Fruit fly (Drosophila melanogaster) whole organism, embryonic: ENCODE measurements around the gene Zif.

Source experiments
- Asciz ChIP-seq: fragments of 200-800 bp; sonication (Bioruptor generic); optimal IDR thresholded peaks from 2 replicates; lab custom pipeline; 2017; ENCODE audit warnings: missing biosample characterization, mild to moderate bottlenecking, missing genetic modification characterization, missing genetic modification reagents
- Atf6 ChIP-seq: fragments of 200-800 bp; sonication (Bioruptor generic); IDR thresholded peaks from 2 replicates; pipeline ENCODE4 v1.3.6; 2022; ENCODE audit warnings: missing biosample characterization, missing genetic modification characterization
- Bdp1 ChIP-seq: fragments of 200-800 bp; sonication (Bioruptor generic); optimal IDR thresholded peaks from 3 replicates; lab custom pipeline; 2016; ENCODE audit warnings: missing biosample characterization, missing genetic modification characterization
- CG10431 ChIP-seq: fragments of 200-800 bp; sonication (Bioruptor generic); optimal IDR thresholded peaks from 3 replicates; lab custom pipeline; 2018; ENCODE audit warnings: missing biosample characterization, mild to moderate bottlenecking, missing genetic modification characterization
- CG10979 ChIP-seq: fragments of 200-800 bp; sonication (Bioruptor generic); optimal IDR thresholded peaks from 2 replicates; lab custom pipeline; 2018; ENCODE audit warnings: missing biosample characterization, mild to moderate bottlenecking, missing genetic modification characterization, moderate library complexity
- CG11696 ChIP-seq: fragments of 200-800 bp; sonication (Bioruptor generic); IDR thresholded peaks from 2 replicates; pipeline ENCODE4 v1.3.6; 2022; ENCODE audit warnings: missing biosample characterization, missing genetic modification characterization
- CG12104 ChIP-seq: fragments of 200-800 bp; sonication (Bioruptor generic); optimal IDR thresholded peaks from 3 replicates; lab custom pipeline; 2016; ENCODE audit warnings: missing biosample characterization, missing genetic modification characterization
- CG18599 ChIP-seq: fragments of 200-800 bp; sonication (Bioruptor generic); optimal IDR thresholded peaks from 3 replicates; lab custom pipeline; 2017; ENCODE audit warnings: missing biosample characterization, missing genetic modification characterization, mild to moderate bottlenecking, moderate library complexity, missing genetic modification reagents
- CG2202 ChIP-seq: fragments of 200-800 bp; sonication (Bioruptor generic); optimal IDR thresholded peaks from 2 replicates; lab custom pipeline; 2018; ENCODE audit warnings: missing biosample characterization, mild to moderate bottlenecking, missing genetic modification characterization
- CG33557 ChIP-seq: fragments of 200-800 bp; sonication (Bioruptor generic); optimal IDR thresholded peaks from 2 replicates; lab custom pipeline; 2019; ENCODE audit warnings: missing biosample characterization, mild to moderate bottlenecking, missing genetic modification characterization, moderate library complexity
- CG7987 ChIP-seq: fragments of 200-800 bp; sonication (Bioruptor generic); optimal IDR thresholded peaks from 2 replicates; lab custom pipeline; 2018; ENCODE audit warnings: missing biosample characterization, mild to moderate bottlenecking, missing genetic modification characterization, moderate library complexity
- CG9437 ChIP-seq: fragments of 200-800 bp; sonication (Bioruptor generic); optimal IDR thresholded peaks from 2 replicates; lab custom pipeline; 2018; ENCODE audit warnings: missing biosample characterization, mild to moderate bottlenecking, missing genetic modification characterization
- CG9876 ChIP-seq: fragments of 200-800 bp; sonication (Bioruptor generic); optimal IDR thresholded peaks from 2 replicates; lab custom pipeline; 2016; ENCODE audit warnings: missing biosample characterization, missing genetic modification characterization
- CTCF ChIP-seq: fragments of 200-800 bp; sonication (Bioruptor generic); optimal IDR thresholded peaks from 2 replicates; lab custom pipeline; 2017; ENCODE audit warnings: missing biosample characterization, mild to moderate bottlenecking, missing genetic modification characterization, moderate library complexity
- Camta ChIP-seq: fragments of 200-800 bp; sonication (Bioruptor generic); optimal IDR thresholded peaks from 2 replicates; lab custom pipeline; 2016; ENCODE audit warnings: missing biosample characterization, missing genetic modification characterization
- CkIIα-i1 ChIP-seq: fragments of 200-800 bp; sonication (Bioruptor generic); IDR thresholded peaks from 2 replicates; pipeline ENCODE4 v1.3.6; 2022; ENCODE audit warnings: missing biosample characterization, missing genetic modification characterization
- Dll ChIP-seq: fragments of 200-800 bp; sonication (Bioruptor generic); IDR thresholded peaks from 4 replicates; pipeline ENCODE4 v1.3.6; 2022; ENCODE audit warnings: missing biosample characterization, missing genetic modification characterization; ENCODE audit not compliant: partially characterized antibody
- Doc2 ChIP-seq: fragments of 200-800 bp; sonication (Bioruptor generic); IDR thresholded peaks from 2 replicates; pipeline ENCODE4 v1.3.6; 2022; ENCODE audit warnings: missing biosample characterization, missing genetic modification characterization
- Doc3 ChIP-seq: fragments of 200-800 bp; sonication (Bioruptor generic); IDR thresholded peaks from 3 replicates; pipeline ENCODE4 v1.3.6; 2022; ENCODE audit warnings: missing biosample characterization, missing genetic modification characterization; ENCODE audit not compliant: partially characterized antibody
- Drgx ChIP-seq: fragments of 200-800 bp; sonication (Bioruptor generic); IDR thresholded peaks from 2 replicates; pipeline ENCODE4 v1.3.6; 2022; ENCODE audit warnings: missing biosample characterization, missing genetic modification characterization
- E2f2 ChIP-seq: fragments of 200-800 bp; sonication (Bioruptor generic); IDR thresholded peaks from 2 replicates; pipeline ENCODE4 v1.3.6; 2022; ENCODE audit warnings: missing biosample characterization, missing genetic modification characterization
- Fer2 ChIP-seq: fragments of 200-800 bp; sonication (Bioruptor generic); optimal IDR thresholded peaks from 2 replicates; lab custom pipeline; 2018; ENCODE audit warnings: missing biosample characterization, mild to moderate bottlenecking, missing genetic modification characterization, moderate library complexity
- HHEX ChIP-seq: fragments of 200-800 bp; sonication (Bioruptor generic); optimal IDR thresholded peaks from 3 replicates; lab custom pipeline; 2017; ENCODE audit warnings: missing biosample characterization, mild to moderate bottlenecking, missing genetic modification characterization, missing genetic modification reagents
- Hr3 ChIP-seq: fragments of 200-800 bp; sonication (Bioruptor generic); optimal IDR thresholded peaks from 3 replicates; lab custom pipeline; 2016; ENCODE audit warnings: missing biosample characterization, missing genetic modification characterization
- MTF-1 ChIP-seq: fragments of 200-800 bp; sonication (Bioruptor generic); optimal IDR thresholded peaks from 2 replicates; lab custom pipeline; 2018; ENCODE audit warnings: missing biosample characterization, mild to moderate bottlenecking, missing genetic modification characterization, borderline replicate concordance
- Mes4 ChIP-seq: fragments of 200-800 bp; sonication (Bioruptor generic); optimal IDR thresholded peaks from 2 replicates; lab custom pipeline; 2016; ENCODE audit warnings: missing biosample characterization, missing genetic modification characterization
- NC2α ChIP-seq: fragments of 200-800 bp; sonication (Bioruptor generic); optimal IDR thresholded peaks from 2 replicates; lab custom pipeline; 2016; ENCODE audit warnings: missing biosample characterization, missing genetic modification characterization
- Spps ChIP-seq: fragments of 200-800 bp; sonication (Bioruptor generic); optimal IDR thresholded peaks from 2 replicates; lab custom pipeline; 2018; ENCODE audit warnings: missing biosample characterization, mild to moderate bottlenecking, missing genetic modification characterization
- TFAM ChIP-seq: fragments of 200-800 bp; sonication (Bioruptor generic); optimal IDR thresholded peaks from 2 replicates; lab custom pipeline; 2017; ENCODE audit warnings: missing biosample characterization, missing genetic modification characterization, inconsistent platforms
- Taf1 ChIP-seq: fragments of 200-800 bp; sonication (Bioruptor generic); IDR thresholded peaks from 2 replicates; pipeline ENCODE4 v1.3.6; 2022; ENCODE audit warnings: missing biosample characterization, missing genetic modification characterization
- YL-1 ChIP-seq: fragments of 200-800 bp; sonication (Bioruptor generic); optimal IDR thresholded peaks from 3 replicates; lab custom pipeline; 2017; ENCODE audit warnings: missing biosample characterization, mild to moderate bottlenecking, missing genetic modification characterization
- ab ChIP-seq: fragments of 200-800 bp; sonication (Bioruptor generic); optimal IDR thresholded peaks from 2 replicates; lab custom pipeline; 2016; ENCODE audit warnings: missing biosample characterization, missing genetic modification characterization
- bab2 ChIP-seq: fragments of 200-800 bp; sonication (Bioruptor generic); optimal IDR thresholded peaks from 2 replicates; lab custom pipeline; 2016; ENCODE audit warnings: missing biosample characterization, missing genetic modification characterization
- bbx ChIP-seq: fragments of 200-800 bp; sonication (Bioruptor generic); IDR thresholded peaks from 2 replicates; pipeline ENCODE4 v1.3.6; 2022; ENCODE audit warnings: missing biosample characterization, missing genetic modification characterization; ENCODE audit not compliant: partially characterized antibody
- br ChIP-seq: fragments of >200 bp; optimal IDR thresholded peaks from 2 replicates; lab custom pipeline; 2017
- cato ChIP-seq: fragments of 200-800 bp; sonication (Bioruptor generic); optimal IDR thresholded peaks from 2 replicates; lab custom pipeline; 2016; ENCODE audit warnings: missing biosample characterization, missing genetic modification characterization, borderline replicate concordance
- cwo ChIP-seq: fragments of 200-800 bp; sonication (Bioruptor generic); optimal IDR thresholded peaks from 3 replicates; lab custom pipeline; 2017; ENCODE audit warnings: missing biosample characterization, missing genetic modification characterization, mild to moderate bottlenecking, moderate library complexity, missing genetic modification reagents
- disco-r ChIP-seq: fragments of 200-800 bp; sonication (Bioruptor generic); optimal IDR thresholded peaks from 2 replicates; lab custom pipeline; 2016; ENCODE audit warnings: missing biosample characterization, missing genetic modification characterization
- grn ChIP-seq: fragments of 200-800 bp; sonication (Bioruptor generic); optimal IDR thresholded peaks from 3 replicates; lab custom pipeline; 2017; ENCODE audit warnings: missing biosample characterization, missing genetic modification characterization
- hbn ChIP-seq: fragments of 200-800 bp; sonication (Bioruptor generic); IDR thresholded peaks from 2 replicates; pipeline ENCODE4 v1.3.6; 2022; ENCODE audit warnings: missing biosample characterization, missing genetic modification characterization; ENCODE audit not compliant: partially characterized antibody
- knrl ChIP-seq: fragments of 200-800 bp; sonication (Bioruptor generic); IDR thresholded peaks from 3 replicates; pipeline ENCODE4 v1.3.6; 2022; ENCODE audit warnings: missing biosample characterization, missing genetic modification characterization; ENCODE audit not compliant: partially characterized antibody
- lbe ChIP-seq: fragments of 200-800 bp; sonication (Bioruptor generic); optimal IDR thresholded peaks from 2 replicates; lab custom pipeline; 2016; ENCODE audit warnings: missing biosample characterization, mild to moderate bottlenecking, missing genetic modification characterization
- mld ChIP-seq: fragments of 200-800 bp; sonication (Bioruptor generic); IDR thresholded peaks from 3 replicates; pipeline ENCODE4 v1.3.6; 2022; ENCODE audit warnings: missing biosample characterization, missing genetic modification characterization; ENCODE audit not compliant: partially characterized antibody
- nmo ChIP-seq: fragments of 200-800 bp; sonication (Bioruptor generic); optimal IDR thresholded peaks from 2 replicates; lab custom pipeline; 2018; ENCODE audit warnings: missing biosample characterization, mild to moderate bottlenecking, missing genetic modification characterization, moderate library complexity
- onecut ChIP-seq: fragments of 200-800 bp; sonication (Bioruptor generic); IDR thresholded peaks from 2 replicates; pipeline ENCODE4 v1.3.6; 2022; ENCODE audit warnings: missing biosample characterization, missing genetic modification characterization
- pb ChIP-seq: fragments of 200-800 bp; sonication (Bioruptor generic); optimal IDR thresholded peaks from 3 replicates; lab custom pipeline; 2016; ENCODE audit warnings: missing biosample characterization, missing genetic modification characterization
- ro ChIP-seq: fragments of 200-800 bp; sonication (Bioruptor generic); IDR thresholded peaks from 2 replicates; pipeline ENCODE4 v1.3.6; 2022; ENCODE audit warnings: missing biosample characterization, missing genetic modification characterization
- row ChIP-seq: fragments of 200-800 bp; sonication (Bioruptor generic); IDR thresholded peaks from 3 replicates; pipeline ENCODE4 v1.3.6; 2022; ENCODE audit warnings: missing biosample characterization, missing genetic modification characterization
- vvl ChIP-seq: fragments of 200-800 bp; sonication (Bioruptor generic); IDR thresholded peaks from 2 replicates; pipeline ENCODE4 v1.3.6; 2022; ENCODE audit warnings: missing biosample characterization, missing genetic modification characterization
- yki ChIP-seq: fragments of >200 bp; optimal IDR thresholded peaks from 3 replicates; lab custom pipeline; 2018

Gene Zif

DNA sequence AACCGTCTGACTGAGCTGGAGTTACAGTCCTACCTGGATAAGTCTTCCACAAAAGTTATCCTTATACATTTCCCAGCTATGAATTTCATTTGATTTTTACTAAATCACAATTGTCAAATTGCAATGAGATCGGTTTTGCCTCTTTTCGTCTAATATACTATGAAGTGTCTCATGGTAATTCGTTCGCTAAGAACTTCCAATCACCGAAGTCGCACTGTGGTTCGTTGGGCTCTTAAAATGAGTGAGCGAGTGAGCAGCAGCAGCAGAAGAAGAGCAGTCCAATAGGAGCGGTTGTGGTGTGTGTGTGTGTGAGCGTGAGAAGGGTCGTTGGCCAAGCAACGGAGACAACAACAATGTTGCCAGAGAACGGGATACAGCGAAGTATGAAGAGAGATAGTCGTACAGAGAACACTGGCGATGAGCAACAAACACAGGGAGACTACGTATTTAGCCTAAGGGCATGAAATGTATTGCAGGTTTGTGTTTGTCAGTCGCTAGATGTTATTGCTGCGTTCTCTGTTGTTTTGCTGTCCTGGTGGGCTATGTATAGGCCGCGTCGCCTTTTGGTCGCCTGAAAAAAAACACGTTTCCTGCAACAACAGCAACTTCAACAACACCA lies 32.8 kb upstream of the Zif start (continued):
- TF ChIP-seq Doc2 (GFP tag; lab: Robert Waterston, UW): 0 out of 2 replicates have a peak, but pooled peaks have one; percentile 9
- peak; percentile 3 for TF ChIP-seq CG10431 (GFP tag; lab: Kevin White, UChicago)
- no peak for TF ChIP-seq knrl (GFP tag; lab: Robert Waterston, UW)
- no peak for TF ChIP-seq br (lab: Kevin White, UChicago)
- TF ChIP-seq Drgx (GFP tag; lab: Robert Waterston, UW): peak; percentile 94
- peak; percentile 82 for TF ChIP-seq CG33557 (GFP tag; lab: Kevin White, UChicago)
- peak; percentile 81 for TF ChIP-seq NC2α (GFP tag; lab: Kevin White, UChicago)
- peak; percentile 78 for TF ChIP-seq MTF-1 (GFP tag; lab: Kevin White, UChicago)
- TF ChIP-seq Doc3 (GFP tag; lab: Robert Waterston, UW): no peak
- 0 out of 2 replicates have a peak, but pooled peaks have one; percentile 34 for TF ChIP-seq CkIIα-i1 (GFP tag; lab: Robert Waterston, UW)
- TF ChIP-seq bbx (GFP tag; lab: Robert Waterston, UW): no peak
- peak; percentile 86 for TF ChIP-seq pb (GFP tag; lab: Kevin White, UChicago)
- peak; percentile 60 for TF ChIP-seq Asciz (GFP tag; lab: Kevin White, UChicago)
- peak; percentile 93 for TF ChIP-seq bab2
- TF ChIP-seq CG12104 (GFP tag; lab: Kevin White, UChicago): peak; percentile 70
- TF ChIP-seq TFAM (GFP tag; lab: Kevin White, UChicago): peak; percentile 29
- TF ChIP-seq mld (GFP tag; lab: Robert Waterston, UW): no peak; the same call in 2 of the 3 replicates
- peak; percentile 82 for TF ChIP-seq CG9876 (GFP tag; lab: Kevin White, UChicago)
- peak; percentile 88 for TF ChIP-seq Camta (GFP tag; lab: Kevin White, UChicago)
- peak; percentile 91 for TF ChIP-seq Atf6 (GFP tag; lab: Robert Waterston, UW)
- TF ChIP-seq Taf1 (GFP tag; lab: Robert Waterston, UW): peak; percentile 76
- TF ChIP-seq Dll (GFP tag; lab: Robert Waterston, UW): peak; percentile 52; the same call in 1 of the 4 replicates
- peak; percentile 78 for TF ChIP-seq CG2202 (tag; lab: Kevin White, UChicago)
- peak; percentile 74 for TF ChIP-seq E2f2 (GFP tag; lab: Robert Waterston, UW)
- peak; percentile 9 for TF ChIP-seq grn (GFP tag; lab: Kevin White, UChicago)
- TF ChIP-seq CG11696 (GFP tag; lab: Robert Waterston, UW): peak; percentile 76
- peak; percentile 66 for TF ChIP-seq CG7987
- TF ChIP-seq vvl (GFP tag; lab: Robert Waterston, UW): peak; percentile 95
- TF ChIP-seq Fer2 (tag; lab: Kevin White, UChicago): peak; percentile 70
- TF ChIP-seq disco-r (GFP tag; lab: Kevin White, UChicago): peak; percentile 86
- TF ChIP-seq Spps (tag; lab: Kevin White, UChicago): peak; percentile 83
- TF ChIP-seq Mes4 (GFP tag; lab: Kevin White, UChicago): peak; percentile 92
- TF ChIP-seq CG9437 (GFP tag; lab: Kevin White, UChicago): peak; percentile 76
- no peak for TF ChIP-seq yki
- peak; percentile 91 for TF ChIP-seq CG10979 (tag; lab: Kevin White, UChicago)
- peak; percentile 73; the same call in 1 of the 2 replicates for TF ChIP-seq ro (GFP tag; lab: Robert Waterston, UW)
- TF ChIP-seq row: peak; percentile 97
- peak; percentile 84 for TF ChIP-seq Bdp1
- TF ChIP-seq cato (GFP tag; lab: Kevin White, UChicago): peak; percentile 84
- TF ChIP-seq HHEX (GFP tag; lab: Kevin White, UChicago): peak; percentile 90
- TF ChIP-seq cwo (GFP tag; lab: Kevin White, UChicago): peak; percentile 88
- TF ChIP-seq nmo (GFP tag; lab: Kevin White, UChicago): peak; percentile 89
- peak; percentile 97 for TF ChIP-seq CG18599 (GFP tag; lab: Kevin White, UChicago)
- TF ChIP-seq onecut (GFP tag; lab: Robert Waterston, UW): peak; percentile 83
- no peak for TF ChIP-seq hbn (GFP tag; lab: Robert Waterston, UW)
- TF ChIP-seq lbe: peak; percentile 97
- TF ChIP-seq ab (GFP tag; lab: Kevin White, UChicago): peak; percentile 82
- peak; percentile 26 for TF ChIP-seq CTCF
- peak; percentile 84 for TF ChIP-seq Hr3 (GFP tag; lab: Kevin White, UChicago)
- TF ChIP-seq YL-1 (GFP tag; lab: Kevin White, UChicago): peak; percentile 50
